Worm (Caenorhabditis elegans): ENCODE data around the gene tbc-19.

The tbc-19 gene

DNA sequence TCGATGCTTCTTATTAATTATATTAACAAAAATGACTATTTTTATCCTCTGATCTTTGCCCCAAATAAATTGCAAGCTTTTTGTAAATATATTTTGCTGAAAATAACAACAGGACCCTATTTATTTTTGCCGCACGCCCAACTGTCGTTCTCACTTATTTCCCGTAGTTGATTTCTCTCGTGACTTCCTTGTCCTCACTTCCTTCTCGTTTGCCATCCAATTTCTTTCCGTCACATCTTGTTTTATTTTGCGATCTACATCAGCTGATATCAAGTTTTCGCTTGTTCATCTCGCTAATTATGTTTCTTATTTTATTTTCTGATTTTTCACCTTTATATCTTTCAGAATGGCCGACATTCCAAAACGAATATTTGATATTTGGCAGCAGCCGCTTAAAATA, 37.0 kb downstream of the tbc-19 start, which contains the start of gene F48F7.5:
TSS of gene F48F7.5 (plus strand) at position 340 of the 400 bp plus-strand sequence.
- TF ChIP-seq let-607 (tag; optimal IDR thresholded peaks at IDR 0.05), result no peak
- peak; percentile 12 for TF ChIP-seq K12H6.12 (tag; optimal IDR thresholded peaks at IDR 0.05)
- no peak for TF ChIP-seq Y56A3A.18 (GFP tag; IDR thresholded peaks at IDR 0.05)
- TF ChIP-seq cebp-1 (GFP tag; IDR thresholded peaks at IDR 0.05), result no peak
- TF ChIP-seq cebp-1 (tag; optimal IDR thresholded peaks at IDR 0.05), result peak; percentile 13
- TF ChIP-seq athp-1 (tag; optimal IDR thresholded peaks at IDR 0.05), result no peak
- peak in 1 of 3 experiments; percentile 17 for TF ChIP-seq lin-35 (GFP tag; optimal IDR thresholded peaks at IDR 0.05)
- no peak for TF ChIP-seq ceh-40 (GFP tag; IDR thresholded peaks at IDR 0.05)
- TF ChIP-seq akir-1 (GFP tag; optimal IDR thresholded peaks at IDR 0.05), result no peak

DNA sequence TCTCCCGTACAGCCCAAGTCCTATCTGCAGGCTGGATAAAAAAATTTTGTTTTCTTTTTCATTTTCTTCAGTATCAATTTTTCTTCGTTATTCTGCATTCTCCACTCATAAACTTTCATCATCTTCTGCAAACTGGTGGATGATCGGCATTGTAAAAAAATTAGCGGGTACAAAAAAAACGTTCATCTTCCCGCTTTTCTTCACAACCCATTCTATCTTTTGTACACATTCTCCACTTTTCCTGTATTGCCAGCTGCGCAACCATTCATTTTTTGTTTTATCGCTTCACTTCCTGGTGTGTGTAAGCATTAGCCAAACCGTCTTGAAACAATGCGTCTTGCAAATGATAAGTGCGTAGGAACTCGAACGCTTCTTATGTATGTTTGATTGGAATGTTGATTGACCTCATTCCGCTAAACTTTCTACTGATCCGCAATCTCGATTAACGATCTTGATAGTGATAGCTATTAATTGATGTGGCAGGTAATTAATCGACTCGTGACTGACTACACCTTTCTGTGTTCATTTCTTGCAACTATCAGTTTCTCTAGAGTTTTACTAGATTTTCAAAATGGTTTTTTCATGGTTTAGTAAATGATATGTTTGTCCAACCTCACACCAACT, 37.8 kb downstream of the tbc-19 start:
- TF ChIP-seq C17E4.6 (GFP tag; IDR thresholded peaks at IDR 0.05) (no peak), let-526 (GFP tag; IDR thresholded peaks at IDR 0.05) (no peak), K12H6.12 (tag; optimal IDR thresholded peaks at IDR 0.05) (no peak), madf-6 (GFP tag; IDR thresholded peaks at IDR 0.05) (no peak), pbrm-1 (GFP tag; IDR thresholded peaks at IDR 0.05) (no peak), efl-1 (GFP tag; optimal IDR thresholded peaks at IDR 0.05) (no peak), mel-28 (tag; optimal IDR thresholded peaks at IDR 0.05; ENCODE audit: borderline replicate concordance) (no peak), rpc-1 (optimal IDR thresholded peaks at IDR 0.05) (no peak), rpc-1 (tag; optimal IDR thresholded peaks at IDR 0.05) (no peak), pha-4 (tag; optimal IDR thresholded peaks at IDR 0.05) (no peak), gei-17 (GFP tag; optimal IDR thresholded peaks at IDR 0.05) (no peak), dpl-1 (GFP tag; optimal IDR thresholded peaks at IDR 0.05) (no peak), aptf-2 (GFP tag; conservative IDR thresholded peaks at IDR 0.05) (no peak), lin-40 (tag; optimal IDR thresholded peaks at IDR 0.05) (peak; percentile 10), Y67H2A.10 (GFP tag; conservative IDR thresholded peaks at IDR 0.05) (no peak), snpc-1.3 (tag; optimal IDR thresholded peaks at IDR 0.05; ENCODE audit: insufficient read depth) (no peak), let-607 (tag; optimal IDR thresholded peaks at IDR 0.05) (no peak), somi-1 (GFP tag; optimal IDR thresholded peaks at IDR 0.05) (peak; percentile 1), tbx-9 (tag; optimal IDR thresholded peaks at IDR 0.05; ENCODE audit: borderline replicate concordance) (no peak), lsy-27 (tag; optimal IDR thresholded peaks at IDR 0.05; ENCODE audit: borderline replicate concordance, insufficient read depth) (no peak), rec-8 (tag; optimal IDR thresholded peaks at IDR 0.05) (no peak), nhr-80 (tag; optimal IDR thresholded peaks at IDR 0.05) (peak; percentile 28), nfya-2 (GFP tag; IDR thresholded peaks at IDR 0.05) (no peak), him-1 (tag; optimal IDR thresholded peaks at IDR 0.05) (no peak), nhr-90 (tag; optimal IDR thresholded peaks at IDR 0.05) (no peak), ceh-79 (tag; optimal IDR thresholded peaks at IDR 0.05) (no peak), ztf-25 (GFP tag; IDR thresholded peaks at IDR 0.05) (no peak), hmg-1.2 (GFP tag; IDR thresholded peaks at IDR 0.05) (no peak)

DNA sequence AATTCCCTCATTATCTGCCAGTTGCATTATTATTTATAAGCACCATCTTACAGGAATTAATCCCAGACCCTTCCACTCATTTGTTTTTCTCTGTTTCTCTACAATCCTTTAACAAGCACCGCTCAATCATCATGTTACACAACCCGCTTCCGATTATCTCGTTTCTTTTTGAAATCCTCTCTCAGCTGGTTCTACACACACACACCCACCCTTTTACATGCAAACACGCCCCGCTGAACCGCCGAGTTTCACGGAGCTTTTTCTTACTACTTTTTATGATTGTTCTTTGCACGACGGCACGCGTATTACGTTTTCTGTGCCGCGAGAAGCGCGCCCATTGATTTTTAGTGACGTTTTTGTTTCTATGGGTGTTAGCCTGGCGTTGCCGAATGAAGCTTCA, 38.5 kb downstream of the tbc-19 start:
- TF ChIP-seq lsy-27 (tag; optimal IDR thresholded peaks at IDR 0.05; ENCODE audit: borderline replicate concordance, insufficient read depth) (no peak), lin-35 (GFP tag; optimal IDR thresholded peaks at IDR 0.05) (no peak), mxl-1 (tag; optimal IDR thresholded peaks at IDR 0.05) (no peak), C17E4.6 (GFP tag; IDR thresholded peaks at IDR 0.05) (no peak), bed-2 (GFP tag; IDR thresholded peaks at IDR 0.05) (no peak), nhr-90 (tag; optimal IDR thresholded peaks at IDR 0.05) (no peak), nhr-80 (tag; optimal IDR thresholded peaks at IDR 0.05) (peak; percentile 33), cebp-1 (GFP tag; IDR thresholded peaks at IDR 0.05) (no peak), cebp-1 (tag; optimal IDR thresholded peaks at IDR 0.05) (peak; percentile 32), K12H6.12 (tag; optimal IDR thresholded peaks at IDR 0.05) (peak; percentile 18)

All from whole organism, young adult.